Worm (Caenorhabditis elegans) whole organism, young adult: ENCODE data around the gene srp-8.

Experiments
- B0261.1 ChIP-seq: sonication (generic microtip); optimal IDR thresholded peaks from 2 replicates; lab custom pipeline; 2016; ENCODE audit warnings: mild to moderate bottlenecking, missing genetic modification characterization, moderate library complexity, missing compliant biosample characterization
- B0336.3 ChIP-seq: fragments of 200-800 bp; sonication (Bioruptor generic); IDR thresholded peaks from 2 replicates; pipeline ENCODE4 v1.3.6; 2022; ENCODE audit warnings: missing genetic modification characterization, missing compliant biosample characterization
- C06A6.2 ChIP-seq: fragments of 200-800 bp; sonication (Bioruptor generic); conservative IDR thresholded peaks from 2 replicates; pipeline ENCODE4 v1.3.6; 2022; ENCODE audit warnings: missing genetic modification characterization, missing compliant biosample characterization
- F23B12.7 ChIP-seq: sonication (generic microtip); optimal IDR thresholded peaks from 2 replicates; lab custom pipeline; 2017; ENCODE audit warnings: missing genetic modification characterization, mild to moderate bottlenecking, missing compliant biosample characterization, antibody characterized with exemption, moderate library complexity; ENCODE audit not compliant: insufficient read depth
- F39B2.1 ChIP-seq: fragments of 200-800 bp; sonication (Bioruptor generic); IDR thresholded peaks from 2 replicates; pipeline ENCODE4 v1.3.6; 2022; ENCODE audit warnings: missing genetic modification reagents, missing genetic modification characterization, missing compliant biosample characterization
- K11D2.4 ChIP-seq: fragments of 200-800 bp; sonication (Bioruptor generic); IDR thresholded peaks from 2 replicates; pipeline ENCODE4 v1.3.6; 2022; ENCODE audit warnings: missing genetic modification reagents, missing genetic modification characterization, missing compliant biosample characterization
- T07F8.4 ChIP-seq: sonication (generic microtip); optimal IDR thresholded peaks from 2 replicates; lab custom pipeline; 2016; ENCODE audit warnings: mild to moderate bottlenecking, missing genetic modification characterization, moderate library complexity, missing compliant biosample characterization
- Y53F4B.3 ChIP-seq: fragments of 200-800 bp; sonication (Bioruptor generic); IDR thresholded peaks from 2 replicates; pipeline ENCODE4 v1.3.6; 2022; ENCODE audit warnings: missing genetic modification reagents, missing genetic modification characterization, missing compliant biosample characterization
- Y56A3A.18 ChIP-seq: fragments of 200-800 bp; sonication (Bioruptor generic); IDR thresholded peaks from 2 replicates; pipeline ENCODE4 v1.3.6; 2022; ENCODE audit warnings: missing genetic modification reagents, missing genetic modification characterization, missing compliant biosample characterization
- aptf-2 ChIP-seq: fragments of 200-800 bp; sonication (Bioruptor generic); conservative IDR thresholded peaks from 2 replicates; pipeline ENCODE4 v1.3.6; 2022; ENCODE audit warnings: missing genetic modification reagents, missing genetic modification characterization, missing compliant biosample characterization
- attf-5 ChIP-seq: fragments of 200-800 bp; sonication (Bioruptor generic); optimal IDR thresholded peaks from 2 replicates; lab custom pipeline; 2018; ENCODE audit warnings: mild to moderate bottlenecking, missing genetic modification characterization, missing compliant biosample characterization
- bed-2 ChIP-seq: fragments of 200-800 bp; sonication (Bioruptor generic); IDR thresholded peaks from 2 replicates; pipeline ENCODE4 v1.3.6; 2022; ENCODE audit warnings: missing genetic modification reagents, missing genetic modification characterization, missing compliant biosample characterization
- ccch-3 ChIP-seq: fragments of 200-800 bp; sonication (Bioruptor generic); optimal IDR thresholded peaks from 2 replicates; lab custom pipeline; 2018; ENCODE audit warnings: mild to moderate bottlenecking, missing genetic modification characterization, missing compliant biosample characterization
- cebp-2 ChIP-seq: fragments of 200-800 bp; sonication (Bioruptor generic); IDR thresholded peaks from 2 replicates; pipeline ENCODE4 v1.3.6; 2022; ENCODE audit warnings: missing genetic modification characterization, missing compliant biosample characterization
- ceh-100 ChIP-seq: fragments of 200-800 bp; sonication (Bioruptor generic); IDR thresholded peaks from 2 replicates; pipeline ENCODE4 v1.3.6; 2022; ENCODE audit warnings: missing genetic modification reagents, missing genetic modification characterization, missing compliant biosample characterization
- chd-7 ChIP-seq: sonication (generic microtip); optimal IDR thresholded peaks from 2 replicates; lab custom pipeline; 2016; ENCODE audit warnings: mild to moderate bottlenecking, missing genetic modification characterization, moderate library complexity, missing compliant biosample characterization
- die-1 ChIP-seq: sonication (generic microtip); optimal IDR thresholded peaks from 2 replicates; lab custom pipeline; 2016; ENCODE audit warnings: missing genotype, mild to moderate bottlenecking, missing genetic modification characterization, missing compliant biosample characterization
- egrh-3 ChIP-seq: fragments of 200-800 bp; sonication (Bioruptor generic); IDR thresholded peaks from 2 replicates; pipeline ENCODE4 v1.3.6; 2022; ENCODE audit warnings: missing genetic modification reagents, missing genetic modification characterization, missing compliant biosample characterization
- ekl-4 ChIP-seq: fragments of 200-800 bp; sonication (Bioruptor generic); IDR thresholded peaks from 2 replicates; pipeline ENCODE4 v1.3.6; 2022; ENCODE audit warnings: missing genetic modification reagents, missing genetic modification characterization, missing compliant biosample characterization
- ets-4 ChIP-seq: fragments of 200-800 bp; sonication (Bioruptor generic); optimal IDR thresholded peaks from 2 replicates; lab custom pipeline; 2018; ENCODE audit warnings: mild to moderate bottlenecking, missing genetic modification characterization, missing compliant biosample characterization
- fkh-3 ChIP-seq: sonication (generic microtip); optimal IDR thresholded peaks from 2 replicates; lab custom pipeline; 2016; ENCODE audit warnings: mild to moderate bottlenecking, missing genetic modification characterization, missing compliant biosample characterization
- gei-17 ChIP-seq: fragments of 200-800 bp; sonication (Bioruptor generic); optimal IDR thresholded peaks from 2 replicates; lab custom pipeline; 2018; ENCODE audit warnings: mild to moderate bottlenecking, missing genetic modification characterization, missing compliant biosample characterization
- hlh-12 ChIP-seq: sonication (generic microtip); optimal IDR thresholded peaks from 2 replicates; lab custom pipeline; 2016; ENCODE audit warnings: missing genetic modification characterization, missing compliant biosample characterization
- hlh-26 ChIP-seq: fragments of 200-800 bp; sonication (Bioruptor generic); conservative IDR thresholded peaks from 2 replicates; pipeline ENCODE4 v1.3.6; 2022; ENCODE audit warnings: missing genetic modification reagents, missing genetic modification characterization, missing compliant biosample characterization
- hrde-1 ChIP-seq: sonication (generic microtip); optimal IDR thresholded peaks from 2 replicates; lab custom pipeline; 2016; ENCODE audit warnings: missing genetic modification characterization, mild to moderate bottlenecking, missing compliant biosample characterization, moderate library complexity, missing genotype, missing genetic modification reagents, borderline replicate concordance
- let-607 ChIP-seq, 2 experiments: fragments of 200-800 bp in 1 of 2; sonication (Bioruptor generic) in 1 of 2; sonication (generic microtip) in 1 of 2; optimal IDR thresholded peaks; 2 replicates each; lab custom pipeline; 2016 to 2018; ENCODE audit warnings: mild to moderate bottlenecking in 2 of 2, missing compliant biosample characterization in 2 of 2, missing genetic modification characterization in 2 of 2, moderate library complexity in 2 of 2, missing genotype in 1 of 2
- lin-54 ChIP-seq: fragments of 200-800 bp; sonication (Bioruptor generic); optimal IDR thresholded peaks from 2 replicates; lab custom pipeline; 2018; ENCODE audit warnings: mild to moderate bottlenecking, missing genetic modification characterization, missing compliant biosample characterization
- lsl-1 ChIP-seq: fragments of 200-800 bp; sonication (Bioruptor generic); optimal IDR thresholded peaks from 2 replicates; lab custom pipeline; 2018; ENCODE audit warnings: mild to moderate bottlenecking, missing genetic modification characterization, moderate library complexity, missing compliant biosample characterization
- lsy-27 ChIP-seq: sonication (generic microtip); optimal IDR thresholded peaks from 2 replicates; lab custom pipeline; 2017; ENCODE audit warnings: missing genetic modification characterization, mild to moderate bottlenecking, missing compliant biosample characterization, antibody characterized with exemption, missing genotype, borderline replicate concordance; ENCODE audit not compliant: insufficient read depth
- madf-10 ChIP-seq: sonication (generic microtip); optimal IDR thresholded peaks from 2 replicates; lab custom pipeline; 2016; ENCODE audit warnings: mild to moderate bottlenecking, missing genetic modification characterization, missing compliant biosample characterization
- madf-8 ChIP-seq: fragments of 200-800 bp; sonication (Bioruptor generic); conservative IDR thresholded peaks from 2 replicates; pipeline ENCODE4 v1.3.6; 2022; ENCODE audit warnings: missing genetic modification reagents, missing genetic modification characterization, missing compliant biosample characterization
- mes-4 ChIP-seq: sonication (generic microtip); optimal IDR thresholded peaks from 2 replicates; lab custom pipeline; 2016; ENCODE audit warnings: missing genotype, missing genetic modification characterization, missing compliant biosample characterization
- nhr-27 ChIP-seq: fragments of 200-800 bp; sonication (Bioruptor generic); optimal IDR thresholded peaks from 2 replicates; lab custom pipeline; 2018; ENCODE audit warnings: mild to moderate bottlenecking, missing genetic modification characterization, moderate library complexity, missing compliant biosample characterization
- pbrm-1 ChIP-seq: fragments of 200-800 bp; sonication (Bioruptor generic); IDR thresholded peaks from 2 replicates; pipeline ENCODE4 v1.3.6; 2022; ENCODE audit warnings: missing genetic modification reagents, missing genetic modification characterization, missing compliant biosample characterization
- pha-4 ChIP-seq: fragments of 150-350 bp; sonication (generic microtip); optimal IDR thresholded peaks from 2 replicates; lab custom pipeline; 2014; ENCODE audit warnings: missing biosample characterization, missing genetic modification reagents, missing genetic modification characterization
- rec-8 ChIP-seq, 2 experiments: sonication (generic microtip); optimal IDR thresholded peaks; 2 replicates each; lab custom pipeline; 2016; ENCODE audit warnings: mild to moderate bottlenecking in 2 of 2, missing genetic modification characterization in 2 of 2, missing genetic modification reagents in 2 of 2, missing genotype in 2 of 2, missing biosample characterization in 1 of 2, missing compliant biosample characterization in 1 of 2, moderate library complexity in 1 of 2
- sea-2 ChIP-seq: fragments of 200-800 bp; sonication (Bioruptor generic); IDR thresholded peaks from 2 replicates; pipeline ENCODE4 v1.3.6; 2022; ENCODE audit warnings: missing genetic modification characterization, missing compliant biosample characterization
- snpc-1.1 ChIP-seq: sonication (generic microtip); optimal IDR thresholded peaks from 2 replicates; lab custom pipeline; 2017; ENCODE audit warnings: missing genetic modification characterization, mild to moderate bottlenecking, missing compliant biosample characterization, antibody characterized with exemption, moderate library complexity, missing genotype, missing genetic modification reagents; ENCODE audit not compliant: insufficient read depth
- snpc-1.3 ChIP-seq: sonication (generic microtip); optimal IDR thresholded peaks from 2 replicates; lab custom pipeline; 2017; ENCODE audit warnings: missing genetic modification characterization, mild to moderate bottlenecking, missing compliant biosample characterization, antibody characterized with exemption, moderate library complexity, missing genotype, missing genetic modification reagents; ENCODE audit not compliant: insufficient read depth
- snpc-4 ChIP-seq, 5 experiments: fragments of 150-350 bp in 1 of 5; sonication (generic microtip) in 4 of 5; optimal IDR thresholded peaks; 2 replicates each; lab custom pipeline; 2014 to 2018; ENCODE audit warnings: missing genetic modification characterization in 5 of 5, missing biosample characterization in 3 of 5, antibody characterized with exemption in 2 of 5, mild to moderate bottlenecking in 2 of 5, missing compliant biosample characterization in 2 of 5, missing genotype in 2 of 5, moderate library complexity in 2 of 5, missing genetic modification reagents in 1 of 5
- somi-1 ChIP-seq: fragments of 200-800 bp; sonication (Bioruptor generic); optimal IDR thresholded peaks from 2 replicates; lab custom pipeline; 2018; ENCODE audit warnings: mild to moderate bottlenecking, missing genetic modification characterization, missing compliant biosample characterization
- sptf-2 ChIP-seq: fragments of 200-800 bp; sonication (Bioruptor generic); optimal IDR thresholded peaks from 2 replicates; lab custom pipeline; 2018; ENCODE audit warnings: mild to moderate bottlenecking, missing genetic modification characterization, missing compliant biosample characterization
- unc-62 ChIP-seq: fragments of 150-350 bp; optimal IDR thresholded peaks from 2 replicates; lab custom pipeline; 2014; ENCODE audit warnings: missing biosample characterization, missing genetic modification reagents, missing genetic modification characterization
- zfh-2 ChIP-seq: fragments of 200-800 bp; sonication (Bioruptor generic); conservative IDR thresholded peaks from 2 replicates; pipeline ENCODE4 v1.3.6; 2022; ENCODE audit warnings: missing genetic modification reagents, missing genetic modification characterization, missing compliant biosample characterization
- zim-3 ChIP-seq: sonication (generic microtip); optimal IDR thresholded peaks from 2 replicates; lab custom pipeline; 2017; ENCODE audit warnings: mild to moderate bottlenecking, missing genetic modification characterization, moderate library complexity, missing compliant biosample characterization
- ztf-18 ChIP-seq: sonication (generic microtip); optimal IDR thresholded peaks from 2 replicates; lab custom pipeline; 2016; ENCODE audit warnings: missing genotype, mild to moderate bottlenecking, missing genetic modification characterization, missing compliant biosample characterization

Gene srp-8

DNA sequence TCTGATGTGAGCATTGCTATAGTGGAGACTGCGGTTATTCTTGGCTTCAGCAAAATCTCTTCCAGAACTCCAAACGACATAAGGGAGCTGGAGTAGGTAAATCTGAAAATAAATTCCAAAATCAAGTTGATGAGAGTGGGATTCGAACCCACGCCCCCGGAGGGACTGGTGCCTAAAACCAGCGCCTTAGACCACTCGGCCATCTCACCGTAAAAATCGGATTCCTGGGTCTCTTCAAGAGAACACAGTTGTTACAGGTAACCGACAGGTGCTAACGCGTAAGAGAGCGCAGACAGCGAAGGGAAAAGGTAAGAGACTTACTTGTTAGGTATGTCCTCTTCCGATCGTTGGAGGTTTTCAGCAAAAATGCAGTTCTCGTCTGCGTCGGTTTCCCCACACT, 51.8 kb downstream of the srp-8 start (continued):
- TF ChIP-seq ztf-18 (peak; percentile 43), unc-62 (no peak), fkh-3 (no peak), T07F8.4 (tag; lab: Kevin White, UChicago) (peak; percentile 10), madf-8 (no peak), hrde-1 (tag; lab: Kevin White, UChicago) (no peak), B0261.1 (tag; lab: Kevin White, UChicago) (peak; percentile 77), die-1 (tag; lab: Kevin White, UChicago) (peak; percentile 63), ceh-100 (0 out of 2 replicates have a peak, but pooled peaks have one; percentile 42), hlh-26 (GFP tag; lab: Robert Waterston, UW) (no peak), egrh-3 (GFP tag; lab: Robert Waterston, UW) (0 out of 2 replicates have a peak, but pooled peaks have one; percentile 31), B0336.3 (no peak), let-607 (tag; optimal IDR thresholded peaks at IDR 0.05; lab: Kevin White, UChicago) (peak in 1 of 2 experiments; percentile 38), lsy-27 (tag; lab: Kevin White, UChicago) (no peak), ets-4 (no peak), cebp-2 (no peak), pbrm-1 (peak; percentile 78; the same call in 1 of the 2 replicates), F39B2.1 (no peak), zim-3 (tag; lab: Kevin White, UChicago) (no peak), nhr-27 (tag; lab: Kevin White, UChicago) (no peak), C06A6.2 (GFP tag; lab: Robert Waterston, UW) (no peak), bed-2 (GFP tag; lab: Robert Waterston, UW) (no peak), snpc-1.3 (tag; lab: Kevin White, UChicago) (no peak), zfh-2 (GFP tag; lab: Robert Waterston, UW) (no peak), lsl-1 (GFP tag; lab: Kevin White, UChicago) (peak; percentile 26), snpc-1.1 (tag; lab: Kevin White, UChicago) (peak; percentile 14), Y53F4B.3 (GFP tag; lab: Robert Waterston, UW) (no peak), hlh-12 (tag; lab: Kevin White, UChicago) (no peak), lin-54 (GFP tag; lab: Kevin White, UChicago) (no peak), Y56A3A.18 (0 out of 2 replicates have a peak, but pooled peaks have one; percentile 36), somi-1 (no peak), ekl-4 (no peak; the same call in 1 of the 2 replicates), snpc-4 (GFP tag; optimal IDR thresholded peaks at IDR 0.05; lab: Kevin White, UChicago) (peak; percentile 61), snpc-4 (tag; optimal IDR thresholded peaks at IDR 0.05; lab: Kevin White, UChicago) (peak in 3 of 4 experiments; percentile 73 to 91 (median 76)), aptf-2 (no peak), ccch-3 (no peak), madf-10 (peak; percentile 9), pha-4 (tag; lab: Kevin White, UChicago) (no peak), sptf-2 (no peak), F23B12.7 (tag; lab: Kevin White, UChicago) (peak; percentile 60), rec-8 (tag; optimal IDR thresholded peaks at IDR 0.05; lab: Kevin White, UChicago) (no peak), K11D2.4 (GFP tag; lab: Robert Waterston, UW) (no peak), sea-2 (GFP tag; lab: Robert Waterston, UW) (no peak), attf-5 (GFP tag; lab: Kevin White, UChicago) (no peak), mes-4 (tag; lab: Kevin White, UChicago) (no peak), gei-17 (no peak), chd-7 (no peak)
